Worm (Caenorhabditis elegans) whole organism, L4/young adult: ENCODE measurements around the gene F37A4.4.

Experiments
- W03F9.2 ChIP-seq: fragments of 150-350 bp; optimal IDR thresholded peaks from 2 replicates; lab custom pipeline; 2014; ENCODE audit warnings: missing biosample characterization, missing genetic modification characterization
- him-1 ChIP-seq: sonication (generic microtip); optimal IDR thresholded peaks from 2 replicates; lab custom pipeline; 2016; ENCODE audit warnings: missing genotype, missing genetic modification reagents, missing genetic modification characterization, missing compliant biosample characterization

- no peak for TF ChIP-seq W03F9.2
- no peak for TF ChIP-seq him-1 (tag; lab: Kevin White, UChicago)
Measured at ce11 chrIII:6736566-6736965, 23.2 kb downstream of the F37A4.4 start, which contains the start of gene Y102E9.6.
